Fruit fly (Drosophila melanogaster): ENCODE results near the gene Gr10a.
A peak's percentile ranks its signal among the peaks of the same experiment; 100 is the strongest.

The Gr10a gene

dm6 chrX:11417322-11417721 is at the start of gene Gr10a, which contains the start of gene Or10a:
Gene Gr10a (minus strand): TSS chrX:11417422.
Gene Or10a (minus strand): TSS chrX:11417422.
- TF ChIP-seq Bteb2 (GFP tag; optimal IDR thresholded peaks at IDR 0.05): no peak
- TF ChIP-seq ATbp (GFP tag; optimal IDR thresholded peaks at IDR 0.05): no peak
- no peak for TF ChIP-seq Med (GFP tag)
- no peak for TF ChIP-seq CG4820 (GFP tag; optimal IDR thresholded peaks at IDR 0.05)
- no peak for TF ChIP-seq CG6683 (GFP tag; optimal IDR thresholded peaks at IDR 0.05)
- no peak for TF ChIP-seq CkIIα-i1 (GFP tag; IDR thresholded peaks at IDR 0.05)
- TF ChIP-seq CG32767 (GFP tag; IDR thresholded peaks at IDR 0.05): no peak
- TF ChIP-seq Lpt (GFP tag; optimal IDR thresholded peaks at IDR 0.05): no peak
- TF ChIP-seq CG3847 (GFP tag; IDR thresholded peaks at IDR 0.05): no peak
- no peak for TF ChIP-seq NK7.1 (GFP tag; optimal IDR thresholded peaks at IDR 0.05)
- TF ChIP-seq CG1832 (GFP tag; optimal IDR thresholded peaks at IDR 0.05): no peak
- TF ChIP-seq CG11723 (GFP tag; optimal IDR thresholded peaks at IDR 0.05): no peak

dm6 chrX:11466757-11467156 is 49.5 kb upstream of the Gr10a start:
- TF ChIP-seq CG1233 (GFP tag; optimal IDR thresholded peaks at IDR 0.05) (no peak), MESR4 (GFP tag; optimal IDR thresholded peaks at IDR 0.05) (no peak), slbo (GFP tag; IDR thresholded peaks at IDR 0.05) (peak; percentile 49), lab (GFP tag; optimal IDR thresholded peaks at IDR 0.05) (peak; percentile 28), ci (GFP tag; IDR thresholded peaks at IDR 0.05) (peak; percentile 62; the same call in 2 of the 3 replicates), Awh (GFP tag; IDR thresholded peaks at IDR 0.05) (0 out of 2 replicates have a peak, but pooled peaks have one; percentile 12), CG10431 (GFP tag; optimal IDR thresholded peaks at IDR 0.05) (no peak), Oli (tag; optimal IDR thresholded peaks at IDR 0.05) (peak; percentile 15), sens (GFP tag) (peak; percentile 32), Adf1 (GFP tag; IDR thresholded peaks at IDR 0.05) (no peak), CG1603 (tag; optimal IDR thresholded peaks at IDR 0.05) (peak; percentile 32), kni (GFP tag; optimal IDR thresholded peaks at IDR 0.05) (no peak), CG42726 (GFP tag; IDR thresholded peaks at IDR 0.05; ENCODE audit: partially characterized antibody) (no peak), CG14050 (GFP tag; IDR thresholded peaks at IDR 0.05) (peak; percentile 17; the same call in 1 of the 3 replicates), dmrt99B (tag; optimal IDR thresholded peaks at IDR 0.05) (peak; percentile 42), CG12769 (tag; optimal IDR thresholded peaks at IDR 0.05) (peak; percentile 33), ac (GFP tag; optimal IDR thresholded peaks at IDR 0.05) (no peak), vvl (GFP tag; IDR thresholded peaks at IDR 0.05) (peak; percentile 31; the same call in 1 of the 2 replicates), CG6175 (GFP tag; IDR thresholded peaks at IDR 0.05) (0 out of 3 replicates have a peak, but pooled peaks have one; percentile 28), Med (GFP tag) (peak; percentile 81), E2f2 (GFP tag; IDR thresholded peaks at IDR 0.05) (no peak), CG14441 (GFP tag; IDR thresholded peaks at IDR 0.05) (0 out of 2 replicates have a peak, but pooled peaks have one; percentile 28), zfh1 (GFP tag; IDR thresholded peaks at IDR 0.05) (peak; percentile 47; the same call in 1 of the 3 replicates), pan (optimal IDR thresholded peaks at IDR 0.05) (no peak), pan (GFP tag; optimal IDR thresholded peaks at IDR 0.05 in 1 of 2, IDR thresholded peaks at IDR 0.05 in 1 of 2) (peak in 1 of 2 experiments; percentile 52), CG14014 (GFP tag; IDR thresholded peaks at IDR 0.05) (0 out of 2 replicates have a peak, but pooled peaks have one; percentile 32), wdn (GFP tag; IDR thresholded peaks at IDR 0.05) (0 out of 2 replicates have a peak, but pooled peaks have one; percentile 32), D19B (GFP tag; optimal IDR thresholded peaks at IDR 0.05) (peak; percentile 51), Dp (GFP tag; optimal IDR thresholded peaks at IDR 0.05) (no peak), Rfx (GFP tag; IDR thresholded peaks at IDR 0.05) (peak; percentile 55; the same call in 1 of the 2 replicates), HLH3B (GFP tag; IDR thresholded peaks at IDR 0.05) (0 out of 2 replicates have a peak, but pooled peaks have one; percentile 18), mam (GFP tag; optimal IDR thresholded peaks at IDR 0.05) (peak; percentile 22), B-H1 (GFP tag; IDR thresholded peaks at IDR 0.05) (peak; percentile 13; the same call in 1 of the 3 replicates), Hmr (GFP tag; optimal IDR thresholded peaks at IDR 0.05) (peak; percentile 2), CG3995 (GFP tag; optimal IDR thresholded peaks at IDR 0.05) (no peak), hkb (optimal IDR thresholded peaks at IDR 0.05) (no peak), hkb (GFP tag; IDR thresholded peaks at IDR 0.05) (0 out of 2 replicates have a peak, but pooled peaks have one; percentile 18), Ets65A (GFP tag) (peak; percentile 87), esg (GFP tag; conservative IDR thresholded peaks at IDR 0.05) (0 out of 2 replicates have a peak, but pooled peaks have one; percentile 22)
